Fruit fly (Drosophila melanogaster): ENCODE results near the gene Ttc30.

The Ttc30 gene

dm6 chr2L:13060037-13060537, 46.5 kb upstream of the Ttc30 start, which contains the start of gene CG9932 (continued):
- TF ChIP-seq MBD-R2 (GFP tag; IDR thresholded peaks at IDR 0.05): 0 out of 2 replicates have a peak, but pooled peaks have one; percentile 27
- TF ChIP-seq sisA (GFP tag; IDR thresholded peaks at IDR 0.05): no peak
- TF ChIP-seq stc (GFP tag; IDR thresholded peaks at IDR 0.05): peak; percentile 9; the same call in 1 of the 2 replicates
- TF ChIP-seq knrl (GFP tag; IDR thresholded peaks at IDR 0.05; ENCODE audit: partially characterized antibody): no peak
- TF ChIP-seq CG6175 (GFP tag; IDR thresholded peaks at IDR 0.05): peak; percentile 76; the same call in 2 of the 3 replicates
- no peak for TF ChIP-seq hb (GFP tag; IDR thresholded peaks at IDR 0.05; ENCODE audit: partially characterized antibody)
- no peak for TF ChIP-seq CG11247 (GFP tag; IDR thresholded peaks at IDR 0.05)
- no peak for TF ChIP-seq esg (GFP tag; conservative IDR thresholded peaks at IDR 0.05)
- peak; percentile 62 for TF ChIP-seq Fer1 (GFP tag; optimal IDR thresholded peaks at IDR 0.05)
- TF ChIP-seq D19B (GFP tag; optimal IDR thresholded peaks at IDR 0.05): no peak
- TF ChIP-seq z (GFP tag; IDR thresholded peaks at IDR 0.05): peak; percentile 87
- no peak for TF ChIP-seq CG11085 (GFP tag; IDR thresholded peaks at IDR 0.05)
- no peak for TF ChIP-seq Hey (tag; optimal IDR thresholded peaks at IDR 0.05)
- TF ChIP-seq CG6765 (GFP tag; optimal IDR thresholded peaks at IDR 0.05): peak; percentile 38
- no peak for TF ChIP-seq bab2 (GFP tag; optimal IDR thresholded peaks at IDR 0.05)
- TF ChIP-seq Atf-2 (GFP tag; optimal IDR thresholded peaks at IDR 0.05): no peak
- TF ChIP-seq vvl (GFP tag; IDR thresholded peaks at IDR 0.05): peak; percentile 37; the same call in 1 of the 2 replicates
- no peak for TF ChIP-seq fd64A (GFP tag; optimal IDR thresholded peaks at IDR 0.05)
- TF ChIP-seq HmgZ (tag; optimal IDR thresholded peaks at IDR 0.05): no peak
- no peak for TF ChIP-seq Lpt (GFP tag; optimal IDR thresholded peaks at IDR 0.05)
- no peak for TF ChIP-seq CG14667 (GFP tag; IDR thresholded peaks at IDR 0.05)
- no peak for TF ChIP-seq Dref (GFP tag; IDR thresholded peaks at IDR 0.05)
- no peak for TF ChIP-seq Dfd (GFP tag; optimal IDR thresholded peaks at IDR 0.05)
- no peak for TF ChIP-seq sima (GFP tag; optimal IDR thresholded peaks at IDR 0.05)
- 0 out of 3 replicates have a peak, but pooled peaks have one; percentile 19 for TF ChIP-seq sr (GFP tag; IDR thresholded peaks at IDR 0.05)
- no peak for TF ChIP-seq bigmax (GFP tag; optimal IDR thresholded peaks at IDR 0.05)
- TF ChIP-seq CG16863 (GFP tag; optimal IDR thresholded peaks at IDR 0.05): no peak
- peak; percentile 25; the same call in 1 of the 2 replicates for TF ChIP-seq seq (GFP tag; IDR thresholded peaks at IDR 0.05)
- TF ChIP-seq CG17912 (GFP tag; optimal IDR thresholded peaks at IDR 0.05): no peak
- no peak for TF ChIP-seq CG15696 (tag; optimal IDR thresholded peaks at IDR 0.05)
- no peak for TF ChIP-seq gem (tag; optimal IDR thresholded peaks at IDR 0.05)
- TF ChIP-seq cwo (GFP tag; optimal IDR thresholded peaks at IDR 0.05): peak; percentile 13
- TF ChIP-seq Ets65A (GFP tag): no peak
- peak; percentile 55; the same call in 2 of the 3 replicates for TF ChIP-seq zen2 (GFP tag; IDR thresholded peaks at IDR 0.05; ENCODE audit: partially characterized antibody)
- TF ChIP-seq CG4820 (GFP tag; optimal IDR thresholded peaks at IDR 0.05): no peak
- no peak for TF ChIP-seq CG16815 (GFP tag; optimal IDR thresholded peaks at IDR 0.05)
- TF ChIP-seq HLHmδ (GFP tag; optimal IDR thresholded peaks at IDR 0.05): peak; percentile 0
- TF ChIP-seq gt (GFP tag; IDR thresholded peaks at IDR 0.05): no peak
- peak; percentile 97 to 99 for TF ChIP-seq Trl (optimal IDR thresholded peaks at IDR 0.05)
- TF ChIP-seq Trl (GFP tag; optimal IDR thresholded peaks at IDR 0.05): peak; percentile 61
- TF ChIP-seq Dp (GFP tag; optimal IDR thresholded peaks at IDR 0.05): no peak
- peak; percentile 47 for TF ChIP-seq CG13296 (GFP tag; optimal IDR thresholded peaks at IDR 0.05)
- TF ChIP-seq NFAT (GFP tag; IDR thresholded peaks at IDR 0.05): no peak
- no peak for TF ChIP-seq ttk (GFP tag; IDR thresholded peaks at IDR 0.05)
- TF ChIP-seq nerfin-2 (GFP tag; IDR thresholded peaks at IDR 0.05; ENCODE audit: partially characterized antibody): peak; percentile 53; the same call in 1 of the 2 replicates
- no peak for TF ChIP-seq Side (GFP tag; optimal IDR thresholded peaks at IDR 0.05)
- no peak for TF ChIP-seq CG30403 (GFP tag; optimal IDR thresholded peaks at IDR 0.05)
- no peak for TF ChIP-seq CG1603 (tag; optimal IDR thresholded peaks at IDR 0.05)
- no peak for TF ChIP-seq MESR4 (GFP tag; optimal IDR thresholded peaks at IDR 0.05)
- TF ChIP-seq caup (GFP tag; optimal IDR thresholded peaks at IDR 0.05; ENCODE audit: severe bottlenecking): peak; percentile 33
- no peak for TF ChIP-seq NC2β (GFP tag; optimal IDR thresholded peaks at IDR 0.05)
- no peak for TF ChIP-seq CG11696 (GFP tag; IDR thresholded peaks at IDR 0.05)

All from whole organism, embryonic.